Worm (Caenorhabditis elegans) whole organism, L2 larva: Measurements from ENCODE around the gene C06C3.3.

ENCODE experiments used
- C34F6.9 ChIP-seq: fragments of 150-350 bp; optimal IDR thresholded peaks from 2 replicates; lab custom pipeline; 2014; ENCODE audit warnings: missing biosample characterization, missing genetic modification characterization
- R02D3.7 ChIP-seq: fragments of 150-350 bp; optimal IDR thresholded peaks from 2 replicates; lab custom pipeline; 2014; ENCODE audit warnings: missing biosample characterization, missing genetic modification characterization
- Y55F3AM.14 ChIP-seq: fragments of 200-800 bp; sonication (Bioruptor generic); optimal IDR thresholded peaks from 2 replicates; lab custom pipeline; 2018; ENCODE audit warnings: mild to moderate bottlenecking, missing genetic modification characterization, missing compliant biosample characterization
- ZK546.5 ChIP-seq: sonication (generic microtip); optimal IDR thresholded peaks from 2 replicates; lab custom pipeline; 2017; ENCODE audit warnings: missing biosample characterization, missing genetic modification characterization
- alr-1 ChIP-seq: fragments of 150-350 bp; optimal IDR thresholded peaks from 2 replicates; lab custom pipeline; 2014; ENCODE audit warnings: missing biosample characterization, missing genetic modification characterization
- aly-2 ChIP-seq: fragments of 150-350 bp; optimal IDR thresholded peaks from 2 replicates; lab custom pipeline; 2014; ENCODE audit warnings: missing biosample characterization, missing genetic modification characterization
- ama-1 ChIP-seq: fragments of 150-350 bp; optimal IDR thresholded peaks from 2 replicates; lab custom pipeline; 2018; ENCODE audit warnings: inconsistent platforms
- blmp-1 ChIP-seq: sonication (generic microtip); optimal IDR thresholded peaks from 2 replicates; lab custom pipeline; 2017; ENCODE audit warnings: missing genetic modification characterization, mild to moderate bottlenecking, missing compliant biosample characterization, antibody characterized with exemption, moderate library complexity; ENCODE audit not compliant: insufficient read depth
- ceh-16 ChIP-seq: fragments of 150-350 bp; optimal IDR thresholded peaks from 2 replicates; lab custom pipeline; 2014; ENCODE audit warnings: missing biosample characterization, missing genetic modification characterization
- ceh-82 ChIP-seq: fragments of 150-350 bp; optimal IDR thresholded peaks from 2 replicates; lab custom pipeline; 2014; ENCODE audit warnings: missing biosample characterization, missing genetic modification characterization
- dmd-4 ChIP-seq: sonication (generic microtip); optimal IDR thresholded peaks from 2 replicates; lab custom pipeline; 2017; ENCODE audit warnings: missing biosample characterization, missing genetic modification characterization
- egl-27 ChIP-seq: sonication (generic microtip); optimal IDR thresholded peaks from 3 replicates; lab custom pipeline; 2017; ENCODE audit warnings: missing biosample characterization, missing genetic modification reagents, missing genetic modification characterization
- elt-1 ChIP-seq: fragments of 150-350 bp; optimal IDR thresholded peaks from 2 replicates; lab custom pipeline; 2014; ENCODE audit warnings: missing biosample characterization, missing genetic modification characterization
- elt-3 ChIP-seq: sonication (generic microtip); optimal IDR thresholded peaks from 2 replicates; lab custom pipeline; 2017; ENCODE audit warnings: missing biosample characterization, missing genetic modification characterization
- fos-1 ChIP-seq: fragments of 150-350 bp; optimal IDR thresholded peaks from 2 replicates; lab custom pipeline; 2014; ENCODE audit warnings: missing biosample characterization, missing genetic modification characterization
- lin-11 ChIP-seq: fragments of 150-350 bp; sonication (generic microtip); optimal IDR thresholded peaks from 2 replicates; lab custom pipeline; 2014; ENCODE audit warnings: missing biosample characterization, missing genetic modification characterization, inconsistent platforms, mixed read lengths
- lin-39 ChIP-seq: fragments of 150-350 bp; optimal IDR thresholded peaks from 2 replicates; lab custom pipeline; 2014; ENCODE audit warnings: missing biosample characterization, missing genetic modification reagents, missing genetic modification characterization
- lsy-2 ChIP-seq, 2 experiments: fragments of 150-350 bp in 1 of 2; sonication (generic microtip) in 1 of 2; optimal IDR thresholded peaks; 2 replicates each; lab custom pipeline; 2014 to 2017; ENCODE audit warnings: missing biosample characterization in 2 of 2, missing genetic modification characterization in 2 of 2
- mab-5 ChIP-seq: fragments of 150-350 bp; optimal IDR thresholded peaks from 2 replicates; lab custom pipeline; 2014; ENCODE audit warnings: missing biosample characterization, missing genetic modification characterization
- nhr-12 ChIP-seq: fragments of 150-350 bp; optimal IDR thresholded peaks from 2 replicates; lab custom pipeline; 2014; ENCODE audit warnings: missing biosample characterization, missing genetic modification characterization
- nhr-129 ChIP-seq: fragments of 150-350 bp; optimal IDR thresholded peaks from 2 replicates; lab custom pipeline; 2014; ENCODE audit warnings: missing biosample characterization, missing genetic modification characterization
- nhr-23 ChIP-seq: fragments of 150-350 bp; optimal IDR thresholded peaks from 2 replicates; lab custom pipeline; 2014; ENCODE audit warnings: missing biosample characterization, missing genetic modification reagents, missing genetic modification characterization
- nhr-25 ChIP-seq: fragments of 150-350 bp; sonication (generic microtip); optimal IDR thresholded peaks from 3 replicates; lab custom pipeline; 2014; ENCODE audit warnings: missing biosample characterization, missing genetic modification characterization
- peb-1 ChIP-seq: fragments of 150-350 bp; optimal IDR thresholded peaks from 2 replicates; lab custom pipeline; 2014; ENCODE audit warnings: missing biosample characterization, missing genetic modification characterization
- sem-4 ChIP-seq: fragments of 150-350 bp; optimal IDR thresholded peaks from 2 replicates; lab custom pipeline; 2014; ENCODE audit warnings: missing biosample characterization, missing genetic modification reagents, missing genetic modification characterization
- skn-1 ChIP-seq: sonication (generic microtip); optimal IDR thresholded peaks from 2 replicates; lab custom pipeline; 2017; ENCODE audit warnings: missing biosample characterization, missing genetic modification characterization
- sma-3 ChIP-seq: sonication (generic microtip); optimal IDR thresholded peaks from 2 replicates; lab custom pipeline; 2016; ENCODE audit warnings: missing genetic modification reagents, missing genetic modification characterization, missing compliant biosample characterization
- sma-9 ChIP-seq, 2 experiments: fragments of 150-350 bp in 1 of 2; sonication (generic microtip) in 1 of 2; optimal IDR thresholded peaks; 2 replicates each; lab custom pipeline; 2014 to 2016; ENCODE audit warnings: missing genetic modification characterization in 2 of 2, mild to moderate bottlenecking in 1 of 2, missing biosample characterization in 1 of 2, missing compliant biosample characterization in 1 of 2, missing genetic modification reagents in 1 of 2, moderate library complexity in 1 of 2
- snpc-4 ChIP-seq: fragments of 150-350 bp; optimal IDR thresholded peaks from 2 replicates; lab custom pipeline; 2014; ENCODE audit warnings: missing biosample characterization, missing genetic modification characterization
- unc-39 ChIP-seq: fragments of 150-350 bp; optimal IDR thresholded peaks from 2 replicates; lab custom pipeline; 2014; ENCODE audit warnings: missing biosample characterization, missing genetic modification characterization
- unc-62 ChIP-seq: fragments of 150-350 bp; optimal IDR thresholded peaks from 2 replicates; lab custom pipeline; 2014; ENCODE audit warnings: missing biosample characterization, missing genetic modification reagents, missing genetic modification characterization
- zag-1 ChIP-seq: fragments of 150-350 bp; optimal IDR thresholded peaks from 2 replicates; lab custom pipeline; 2014; ENCODE audit warnings: missing biosample characterization, missing genetic modification characterization
- ztf-1 ChIP-seq: fragments of 200-800 bp; sonication (Bioruptor generic); conservative IDR thresholded peaks from 2 replicates; pipeline ENCODE4 v1.3.6; 2022; ENCODE audit warnings: missing genetic modification characterization, missing compliant biosample characterization
- ztf-4 ChIP-seq: fragments of 150-350 bp; optimal IDR thresholded peaks from 2 replicates; lab custom pipeline; 2014; ENCODE audit warnings: missing biosample characterization, missing genetic modification characterization

Gene C06C3.3

DNA sequence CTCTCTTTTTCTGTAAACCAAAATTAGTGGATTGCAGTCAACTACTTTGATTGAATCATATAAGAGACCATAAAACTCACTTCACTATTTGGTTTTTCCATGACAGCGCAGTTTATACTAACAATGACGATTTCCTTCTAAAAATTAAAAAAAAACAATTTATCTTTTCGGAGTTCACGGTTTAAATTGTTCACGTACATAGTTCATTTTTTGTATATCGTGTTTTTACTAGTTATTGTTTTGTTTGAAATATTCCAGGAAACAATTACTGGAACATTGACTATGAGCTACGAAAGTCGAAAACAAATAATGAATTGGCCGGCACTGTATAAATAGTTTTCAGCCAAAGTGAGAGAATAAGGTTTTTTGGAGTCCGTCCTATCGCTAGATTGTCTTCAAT lies 20.4 kb upstream of the C06C3.3 start, which contains the start of gene lido-17:
Gene lido-17 (minus strand): TSS at position 101 of the 400 bp plus-strand sequence.
- TF ChIP-seq unc-39 (tag; lab: Kevin White, UChicago): no peak
- TF ChIP-seq fos-1 (tag; lab: Kevin White, UChicago): no peak
- no peak for TF ChIP-seq Y55F3AM.14 (GFP tag; lab: Kevin White, UChicago)
- TF ChIP-seq, all 48 proteins: peak for 0

- no peak for TF ChIP-seq mab-5
- no peak for TF ChIP-seq unc-62 (GFP tag; lab: Kevin White, UChicago)
- TF ChIP-seq ztf-1 (GFP tag; lab: Robert Waterston, UW): no peak
- no peak for TF ChIP-seq ceh-16 (tag; lab: Kevin White, UChicago)
- no peak for TF ChIP-seq snpc-4 (tag; lab: Kevin White, UChicago)
Measured at ce11 chrII:9385241-9385640, 12.9 kb upstream of the C06C3.3 start, which contains the start of gene C06C3.7. C06C3.7 (plus strand) TSS chrII:9385541.

DNA sequence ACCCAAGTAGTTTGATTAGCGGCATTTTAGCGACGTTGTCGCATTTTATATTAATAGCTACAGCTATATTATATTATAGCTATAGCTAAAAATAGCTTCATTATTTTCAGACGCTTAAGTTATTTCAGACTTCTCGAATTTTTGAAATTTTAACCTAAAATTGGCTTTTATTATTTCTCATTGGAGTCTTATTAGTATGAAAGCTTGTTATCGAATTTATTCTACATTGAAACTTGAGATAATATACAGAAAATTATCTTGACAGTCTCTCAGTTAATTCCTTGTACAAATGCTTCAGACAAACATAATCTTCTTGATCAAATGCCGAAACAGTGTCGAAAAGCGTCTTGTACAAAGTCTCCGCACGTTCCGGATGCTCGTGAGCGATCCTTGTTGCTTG lies 7.5 kb upstream of the C06C3.3 start, which contains the start of gene srh-48:
Gene srh-48 (plus strand): TSS at position 301 of the 400 bp plus-strand sequence.
- TF ChIP-seq sma-3 (GFP tag; lab: Kevin White, UChicago): no peak
- TF ChIP-seq nhr-25: no peak
- no peak for TF ChIP-seq ztf-4 (tag; lab: Kevin White, UChicago)
- TF ChIP-seq mab-5: no peak
- TF ChIP-seq zag-1 (tag; lab: Kevin White, UChicago): no peak
- no peak for TF ChIP-seq ceh-82 (tag; lab: Kevin White, UChicago)
- TF ChIP-seq snpc-4 (tag; lab: Kevin White, UChicago): no peak
- TF ChIP-seq elt-3 (tag; lab: Kevin White, UChicago): no peak
- TF ChIP-seq alr-1 (tag; lab: Kevin White, UChicago): no peak
- TF ChIP-seq unc-62 (GFP tag; lab: Kevin White, UChicago): no peak

DNA sequence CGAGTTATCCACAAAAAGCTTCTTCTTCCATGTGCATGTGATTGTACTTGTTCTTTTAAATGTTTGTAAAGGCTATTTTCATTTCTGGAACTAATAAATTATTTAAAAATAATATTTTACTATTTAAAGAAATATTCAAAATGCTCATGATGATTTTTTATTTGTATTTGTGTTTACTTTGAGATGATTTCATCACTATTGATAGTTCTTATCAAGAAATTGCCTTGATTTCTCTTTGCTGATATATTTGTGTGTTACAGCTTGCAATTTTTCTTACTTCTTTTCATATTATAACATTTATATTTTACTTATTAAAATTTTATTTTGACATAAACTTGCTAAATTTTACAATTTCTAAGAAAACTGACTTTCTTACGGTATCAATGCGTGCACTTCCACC lies 5.9 kb upstream of the C06C3.3 start:
- TF ChIP-seq Y55F3AM.14 (GFP tag; lab: Kevin White, UChicago) (no peak), ZK546.5 (tag; lab: Kevin White, UChicago) (no peak), ceh-16 (tag; lab: Kevin White, UChicago) (no peak), nhr-12 (tag; lab: Kevin White, UChicago) (no peak), fos-1 (tag; lab: Kevin White, UChicago) (peak; percentile 68), aly-2 (no peak), skn-1 (tag; lab: Kevin White, UChicago) (peak; percentile 19), lsy-2 (tag; optimal IDR thresholded peaks at IDR 0.05; lab: Kevin White, UChicago) (no peak), nhr-23 (tag; lab: Kevin White, UChicago) (no peak), sma-9 (GFP tag; optimal IDR thresholded peaks at IDR 0.05; lab: Kevin White, UChicago) (no peak), sma-9 (tag; optimal IDR thresholded peaks at IDR 0.05; lab: Kevin White, UChicago) (no peak), C34F6.9 (tag; lab: Kevin White, UChicago) (no peak), lin-11 (tag; lab: Kevin White, UChicago) (no peak), egl-27 (tag; lab: Kevin White, UChicago) (no peak), unc-39 (tag; lab: Kevin White, UChicago) (no peak), blmp-1 (tag; lab: Kevin White, UChicago) (no peak)

DNA sequence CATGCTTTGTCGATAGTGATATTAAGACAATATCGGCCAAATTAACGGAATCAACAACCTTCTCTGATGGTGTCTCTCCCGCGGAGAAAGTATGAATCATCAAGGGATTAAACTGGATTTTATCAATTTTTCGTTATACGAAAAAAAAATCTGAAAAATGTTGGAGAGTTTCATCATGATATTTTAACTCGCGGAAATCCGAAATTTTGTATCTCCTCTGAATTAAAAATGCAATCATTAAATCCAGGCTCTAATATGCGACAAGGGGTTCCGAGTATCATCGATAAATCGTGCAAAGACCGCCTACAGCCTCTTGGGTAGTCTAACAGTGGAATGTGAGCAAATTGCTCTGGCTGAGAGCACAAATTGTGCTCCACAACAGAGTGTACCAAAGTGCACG lies 4.9 kb upstream of the C06C3.3 start, which contains the start of gene C06C3.10:
Gene C06C3.10 (minus strand): TSS at position 101 of the 400 bp plus-strand sequence.
- TF ChIP-seq dmd-4 (tag; lab: Kevin White, UChicago) (no peak), zag-1 (tag; lab: Kevin White, UChicago) (no peak), nhr-129 (tag; lab: Kevin White, UChicago) (no peak), ama-1 (no peak), unc-62 (GFP tag; lab: Kevin White, UChicago) (no peak), lsy-2 (tag; optimal IDR thresholded peaks at IDR 0.05; lab: Kevin White, UChicago) (no peak), elt-3 (tag; lab: Kevin White, UChicago) (no peak), R02D3.7 (tag; lab: Kevin White, UChicago) (no peak), peb-1 (tag; lab: Kevin White, UChicago) (no peak), ztf-1 (GFP tag; lab: Robert Waterston, UW) (no peak), sma-9 (GFP tag; optimal IDR thresholded peaks at IDR 0.05; lab: Kevin White, UChicago) (no peak), sma-9 (tag; optimal IDR thresholded peaks at IDR 0.05; lab: Kevin White, UChicago) (no peak), nhr-12 (tag; lab: Kevin White, UChicago) (no peak), snpc-4 (tag; lab: Kevin White, UChicago) (no peak), sem-4 (tag; lab: Kevin White, UChicago) (no peak), unc-39 (tag; lab: Kevin White, UChicago) (no peak), lin-11 (tag; lab: Kevin White, UChicago) (no peak), lin-39 (tag; lab: Kevin White, UChicago) (no peak), nhr-25 (no peak), elt-1 (tag; lab: Kevin White, UChicago) (no peak)
